Fruit fly (Drosophila melanogaster) whole organism, pupa: Measurements from ENCODE around the gene CG7492.

Experiments used
- CG10348 ChIP-seq: fragments of 200-800 bp; sonication (Bioruptor generic); IDR thresholded peaks from 2 replicates; pipeline ENCODE4 v1.3.6; 2022; ENCODE audit warnings: missing biosample characterization, missing genetic modification characterization
- CG12605 ChIP-seq: fragments of 200-800 bp; sonication (Bioruptor generic); IDR thresholded peaks from 2 replicates; pipeline ENCODE4 v1.3.6; 2022; ENCODE audit warnings: missing biosample characterization, missing genetic modification characterization
- CG15710 ChIP-seq: fragments of 200-800 bp; sonication (Bioruptor generic); optimal IDR thresholded peaks from 2 replicates; lab custom pipeline; 2018; ENCODE audit warnings: missing biosample characterization, mild to moderate bottlenecking, missing genetic modification characterization, moderate library complexity
- CG32121 ChIP-seq: fragments of 200-800 bp; sonication (Bioruptor generic); IDR thresholded peaks from 2 replicates; pipeline ENCODE4 v1.3.6; 2022; ENCODE audit warnings: missing biosample characterization, missing genetic modification characterization
- CG4496 ChIP-seq: fragments of 200-800 bp; sonication (Bioruptor generic); IDR thresholded peaks from 3 replicates; pipeline ENCODE4 v1.3.6; 2022; ENCODE audit warnings: missing biosample characterization, missing genetic modification characterization
- CG8159 ChIP-seq: fragments of 200-800 bp; sonication (Bioruptor generic); optimal IDR thresholded peaks from 3 replicates; lab custom pipeline; 2018; ENCODE audit warnings: missing biosample characterization, mild to moderate bottlenecking, missing genetic modification characterization, moderate library complexity
- CG8301 ChIP-seq: fragments of 200-800 bp; sonication (Bioruptor generic); optimal IDR thresholded peaks from 2 replicates; lab custom pipeline; 2018; ENCODE audit warnings: missing biosample characterization, mild to moderate bottlenecking, missing genetic modification characterization
- D1 ChIP-seq: fragments of 200-800 bp; sonication (Bioruptor generic); optimal IDR thresholded peaks from 2 replicates; lab custom pipeline; 2018; ENCODE audit warnings: missing biosample characterization, mild to moderate bottlenecking, missing genetic modification characterization, moderate library complexity
- EcR ChIP-seq: fragments of 200-800 bp; sonication (Bioruptor generic); optimal IDR thresholded peaks from 3 replicates; lab custom pipeline; 2019; ENCODE audit warnings: missing biosample characterization, missing genetic modification characterization, mild to moderate bottlenecking, moderate library complexity, missing genetic modification reagents
- Ets98B ChIP-seq: fragments of 200-800 bp; sonication (Bioruptor generic); IDR thresholded peaks from 2 replicates; pipeline ENCODE4 v1.3.6; 2022; ENCODE audit warnings: missing biosample characterization, missing genetic modification characterization
- Pif1B ChIP-seq: fragments of 200-800 bp; sonication (Bioruptor generic); optimal IDR thresholded peaks from 3 replicates; lab custom pipeline; 2016; ENCODE audit warnings: missing biosample characterization, missing genetic modification characterization
- fd96Ca ChIP-seq: fragments of 200-800 bp; sonication (Bioruptor generic); IDR thresholded peaks from 3 replicates; pipeline ENCODE4 v1.3.6; 2022; ENCODE audit warnings: missing biosample characterization, missing genetic modification characterization

- TF ChIP-seq CG15710 (tag; lab: Kevin White, UChicago) (peak; percentile 57), CG4496 (GFP tag; lab: Robert Waterston, UW) (peak; percentile 70), Pif1B (GFP tag; lab: Kevin White, UChicago) (no peak), Ets98B (peak; percentile 76), D1 (tag; lab: Kevin White, UChicago) (no peak), CG32121 (peak; percentile 77), CG8159 (peak; percentile 69), EcR (GFP tag; lab: Kevin White, UChicago) (peak; percentile 66), CG8301 (tag; lab: Kevin White, UChicago) (peak; percentile 73), CG12605 (no peak), fd96Ca (GFP tag; lab: Robert Waterston, UW) (peak; percentile 49; the same call in 1 of the 3 replicates), CG10348 (GFP tag; lab: Robert Waterston, UW) (no peak)
Observed at dm6 chr3L:7632540-7633263, 21.9 kb downstream of the CG7492 start.
